Fruit fly (Drosophila melanogaster): ENCODE results near the gene sip2.

The sip2 gene

DNA sequence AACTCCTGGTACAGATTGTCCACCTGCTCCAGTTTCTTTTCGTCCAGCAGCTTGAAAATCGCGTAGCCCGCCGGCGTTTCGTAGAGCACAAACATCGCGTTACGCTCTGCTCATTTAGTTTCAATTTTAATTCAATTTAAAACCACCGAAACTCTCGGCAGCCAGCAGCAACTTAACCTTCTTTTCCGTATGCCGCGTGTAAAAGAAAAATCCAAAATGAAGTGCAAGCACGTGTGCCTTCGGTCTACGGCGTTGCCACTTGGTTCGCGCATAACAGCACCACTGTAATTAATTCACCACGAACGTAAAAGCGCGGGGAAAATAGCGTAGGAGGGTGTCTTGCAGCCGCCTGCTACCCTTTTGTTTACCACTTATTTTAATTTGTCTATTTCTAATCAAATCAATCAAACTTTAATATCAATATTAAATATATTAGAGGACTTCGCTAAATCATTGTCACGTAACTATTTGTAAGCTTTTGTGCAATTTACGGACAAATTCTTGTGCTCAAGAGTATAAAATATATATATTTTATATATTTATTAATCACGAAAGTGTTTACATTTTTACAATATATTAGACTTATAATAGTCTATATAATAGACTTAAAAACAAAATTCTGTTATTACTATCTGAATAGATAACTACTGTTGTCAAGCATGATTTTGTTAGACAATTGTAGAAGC, 45.2 kb downstream of the sip2 start, which contains the start of gene nop5 (continued):
- TF ChIP-seq Jarid2 (GFP tag; optimal IDR thresholded peaks at IDR 0.05): no peak
- TF ChIP-seq E2f1 (GFP tag; IDR thresholded peaks at IDR 0.05): 0 out of 2 replicates have a peak, but pooled peaks have one; percentile 22
- TF ChIP-seq salm (tag; optimal IDR thresholded peaks at IDR 0.05): peak; percentile 13
- no peak for TF ChIP-seq CG9609 (GFP tag; optimal IDR thresholded peaks at IDR 0.05)
- TF ChIP-seq luna (GFP tag; optimal IDR thresholded peaks at IDR 0.05): no peak
- TF ChIP-seq esg (GFP tag; conservative IDR thresholded peaks at IDR 0.05): no peak
- TF ChIP-seq CG11504 (tag; optimal IDR thresholded peaks at IDR 0.05): no peak
- TF ChIP-seq sr (GFP tag; IDR thresholded peaks at IDR 0.05): no peak
- peak; percentile 33 for TF ChIP-seq CG34376 (GFP tag; optimal IDR thresholded peaks at IDR 0.05)
- no peak for TF ChIP-seq jumu (GFP tag; optimal IDR thresholded peaks at IDR 0.05)
- TF ChIP-seq CG8089 (GFP tag; optimal IDR thresholded peaks at IDR 0.05): no peak
- no peak for TF ChIP-seq CG2199 (GFP tag; IDR thresholded peaks at IDR 0.05)
- no peak for TF ChIP-seq Hr51 (GFP tag; optimal IDR thresholded peaks at IDR 0.05)
- 0 out of 3 replicates have a peak, but pooled peaks have one; percentile 31 for TF ChIP-seq CG6791 (GFP tag; IDR thresholded peaks at IDR 0.05; ENCODE audit: partially characterized antibody)
- TF ChIP-seq CG14441 (GFP tag; IDR thresholded peaks at IDR 0.05): no peak
- TF ChIP-seq CG2116 (GFP tag; optimal IDR thresholded peaks at IDR 0.05): peak; percentile 33
- TF ChIP-seq exex (tag; optimal IDR thresholded peaks at IDR 0.05): peak; percentile 47
- 0 out of 2 replicates have a peak, but pooled peaks have one; percentile 30 for TF ChIP-seq NFAT (GFP tag; IDR thresholded peaks at IDR 0.05)
- TF ChIP-seq da (GFP tag; optimal IDR thresholded peaks at IDR 0.05): no peak
- TF ChIP-seq CG14710 (tag; optimal IDR thresholded peaks at IDR 0.05): peak; percentile 79
- no peak for TF ChIP-seq ase (GFP tag; IDR thresholded peaks at IDR 0.05)
- no peak for TF ChIP-seq ewg (GFP tag; optimal IDR thresholded peaks at IDR 0.05)
- TF ChIP-seq CG15479 (GFP tag; optimal IDR thresholded peaks at IDR 0.05): no peak
- no peak for TF ChIP-seq vnd (GFP tag; IDR thresholded peaks at IDR 0.05; ENCODE audit: partially characterized antibody)
- TF ChIP-seq CG14965 (GFP tag; optimal IDR thresholded peaks at IDR 0.05; ENCODE audit: borderline replicate concordance): no peak
- peak; percentile 64; the same call in 2 of the 3 replicates for TF ChIP-seq dysf (GFP tag; IDR thresholded peaks at IDR 0.05)
- TF ChIP-seq maf-S (GFP tag; optimal IDR thresholded peaks at IDR 0.05): no peak
- peak; percentile 69 for TF ChIP-seq CG10267 (tag; optimal IDR thresholded peaks at IDR 0.05)
- no peak for TF ChIP-seq mam (GFP tag; optimal IDR thresholded peaks at IDR 0.05)
- TF ChIP-seq nau (GFP tag; optimal IDR thresholded peaks at IDR 0.05): no peak
- TF ChIP-seq CG13296 (GFP tag; optimal IDR thresholded peaks at IDR 0.05): peak; percentile 81
- peak; percentile 65 for TF ChIP-seq CG15601 (tag; optimal IDR thresholded peaks at IDR 0.05)
- TF ChIP-seq Atf6 (GFP tag; IDR thresholded peaks at IDR 0.05): no peak
- TF ChIP-seq Sox102F (GFP tag; optimal IDR thresholded peaks at IDR 0.05): no peak
- TF ChIP-seq CG17359 (tag; optimal IDR thresholded peaks at IDR 0.05): peak; percentile 46
- TF ChIP-seq CG31441 (GFP tag; IDR thresholded peaks at IDR 0.05): peak; percentile 12; the same call in 1 of the 2 replicates
- TF ChIP-seq CG2889 (GFP tag; IDR thresholded peaks at IDR 0.05): no peak
- TF ChIP-seq CG18011 (GFP tag; optimal IDR thresholded peaks at IDR 0.05): no peak
- peak; percentile 53; the same call in 2 of the 3 replicates for TF ChIP-seq ci (GFP tag; IDR thresholded peaks at IDR 0.05)
- TF ChIP-seq HmgD (GFP tag; optimal IDR thresholded peaks at IDR 0.05): no peak
- TF ChIP-seq aop (GFP tag; IDR thresholded peaks at IDR 0.05): no peak
- TF ChIP-seq shn (GFP tag; optimal IDR thresholded peaks at IDR 0.05): no peak
- peak; percentile 80 for TF ChIP-seq CG12391 (tag; optimal IDR thresholded peaks at IDR 0.05)
- TF ChIP-seq CG6175 (GFP tag; IDR thresholded peaks at IDR 0.05): no peak
- TF ChIP-seq CG4730 (GFP tag; IDR thresholded peaks at IDR 0.05): no peak
- TF ChIP-seq ham (GFP tag; IDR thresholded peaks at IDR 0.05): no peak
- no peak for TF ChIP-seq CG2202 (tag; optimal IDR thresholded peaks at IDR 0.05)
- peak; percentile 3 for TF ChIP-seq gro (GFP tag; optimal IDR thresholded peaks at IDR 0.05)
- peak; percentile 85 for TF ChIP-seq CG13424 (tag; optimal IDR thresholded peaks at IDR 0.05)

All from whole organism, embryonic.